Worm (Caenorhabditis elegans) whole organism, L4 larva: ENCODE measurements around the gene Y57G11C.14.

Experiments
- F37D6.2 ChIP-seq: sonication (generic microtip); optimal IDR thresholded peaks from 2 replicates; lab custom pipeline; 2016; ENCODE audit warnings: mild to moderate bottlenecking, missing genetic modification characterization, missing compliant biosample characterization
- ceh-20 ChIP-seq: fragments of 200-800 bp; sonication (Bioruptor generic); IDR thresholded peaks from 2 replicates; pipeline ENCODE4 v1.3.6; 2022; ENCODE audit warnings: missing genetic modification reagents, missing genetic modification characterization, missing compliant biosample characterization
- ceh-82 ChIP-seq: sonication (generic microtip); optimal IDR thresholded peaks from 2 replicates; lab custom pipeline; 2017; ENCODE audit warnings: missing biosample characterization, missing genetic modification characterization
- dmd-8 ChIP-seq: fragments of 200-800 bp; sonication (Bioruptor generic); IDR thresholded peaks from 2 replicates; pipeline ENCODE4 v1.3.6; 2022; ENCODE audit warnings: missing genetic modification characterization, missing compliant biosample characterization
- dmd-9 ChIP-seq: fragments of 200-800 bp; sonication (Bioruptor generic); IDR thresholded peaks from 2 replicates; pipeline ENCODE4 v1.3.6; 2022; ENCODE audit warnings: missing genetic modification reagents, missing genetic modification characterization, missing compliant biosample characterization
- lin-15B ChIP-seq: fragments of 150-350 bp; sonication (generic microtip); optimal IDR thresholded peaks from 3 replicates; lab custom pipeline; 2014; ENCODE audit warnings: missing biosample characterization, missing genetic modification characterization
- lin-39 ChIP-seq: fragments of 150-350 bp; optimal IDR thresholded peaks from 2 replicates; lab custom pipeline; 2014; ENCODE audit warnings: missing biosample characterization, missing genetic modification reagents, missing genetic modification characterization
- mdl-1 ChIP-seq, 2 experiments: fragments of 150-350 bp in 1 of 2; sonication (generic microtip) in 1 of 2; optimal IDR thresholded peaks; 2 replicates each; lab custom pipeline; 2014 to 2017; ENCODE audit warnings: missing biosample characterization in 2 of 2, missing genetic modification characterization in 2 of 2
- nhr-10 ChIP-seq: fragments of 150-350 bp; optimal IDR thresholded peaks from 2 replicates; lab custom pipeline; 2014; ENCODE audit warnings: missing biosample characterization, missing genetic modification characterization
- nhr-11 ChIP-seq: fragments of 150-350 bp; optimal IDR thresholded peaks from 2 replicates; lab custom pipeline; 2014; ENCODE audit warnings: missing biosample characterization, missing genetic modification characterization
- nhr-237 ChIP-seq: sonication (generic microtip); optimal IDR thresholded peaks from 2 replicates; lab custom pipeline; 2017; ENCODE audit warnings: missing biosample characterization, missing genetic modification characterization
- nhr-25 ChIP-seq: sonication (generic microtip); optimal IDR thresholded peaks from 2 replicates; lab custom pipeline; 2017; ENCODE audit warnings: missing genetic modification characterization, mild to moderate bottlenecking, missing compliant biosample characterization, antibody characterized with exemption, moderate library complexity, borderline replicate concordance; ENCODE audit not compliant: insufficient read depth
- unc-39 ChIP-seq: sonication (generic microtip); optimal IDR thresholded peaks from 2 replicates; lab custom pipeline; 2017; ENCODE audit warnings: missing biosample characterization, missing genetic modification characterization

ce11 chrIV:14781537-14781936, 17.6 kb upstream of the Y57G11C.14 start, which contains the start of gene Y57G11C.8:
- TF ChIP-seq nhr-237 (tag; lab: Kevin White, UChicago) (no peak), F37D6.2 (tag; lab: Kevin White, UChicago) (no peak), lin-15B (no peak), ceh-20 (GFP tag; lab: Robert Waterston, UW) (no peak), unc-39 (tag; lab: Kevin White, UChicago) (no peak), dmd-9 (no peak), nhr-25 (tag; lab: Kevin White, UChicago) (no peak), ceh-82 (tag; lab: Kevin White, UChicago) (no peak), nhr-10 (tag; lab: Kevin White, UChicago) (no peak), mdl-1 (tag; optimal IDR thresholded peaks at IDR 0.05; lab: Kevin White, UChicago) (no peak), dmd-8 (GFP tag; lab: Robert Waterston, UW) (no peak), lin-39 (tag; lab: Kevin White, UChicago) (no peak), nhr-11 (no peak)
